Fruit fly (Drosophila melanogaster) whole organism, embryonic: ENCODE results near the gene Vha36-3.

Source experiments
- Antp ChIP-seq: fragments of 200-800 bp; sonication (Bioruptor generic); optimal IDR thresholded peaks from 3 replicates; lab custom pipeline; 2016; ENCODE audit warnings: missing biosample characterization, missing genetic modification characterization
- BEAF-32 ChIP-seq: fragments of 200-800 bp; sonication (Bioruptor generic); optimal IDR thresholded peaks from 3 replicates; lab custom pipeline; 2017; ENCODE audit warnings: missing biosample characterization, missing genetic modification characterization, mild to moderate bottlenecking, moderate library complexity, missing genetic modification reagents
- CG12071 ChIP-seq: fragments of 200-800 bp; sonication (Bioruptor generic); optimal IDR thresholded peaks from 3 replicates; lab custom pipeline; 2018; ENCODE audit warnings: missing biosample characterization, mild to moderate bottlenecking, missing genetic modification characterization
- CG12299 ChIP-seq: fragments of 200-800 bp; sonication (Bioruptor generic); optimal IDR thresholded peaks from 2 replicates; lab custom pipeline; 2018; ENCODE audit warnings: missing biosample characterization, mild to moderate bottlenecking, missing genetic modification characterization
- CG12942 ChIP-seq: fragments of 200-800 bp; sonication (Bioruptor generic); optimal IDR thresholded peaks from 3 replicates; lab custom pipeline; 2016; ENCODE audit warnings: missing biosample characterization, missing genetic modification characterization
- CG13296 ChIP-seq: fragments of 200-800 bp; sonication (Bioruptor generic); optimal IDR thresholded peaks from 3 replicates; lab custom pipeline; 2018; ENCODE audit warnings: missing biosample characterization, mild to moderate bottlenecking, missing genetic modification characterization
- CG14667 ChIP-seq: fragments of 200-800 bp; sonication (Bioruptor generic); IDR thresholded peaks from 2 replicates; pipeline ENCODE4 v1.3.6; 2022; ENCODE audit warnings: missing biosample characterization, missing genetic modification characterization
- CG17359 ChIP-seq: fragments of 200-800 bp; sonication (Bioruptor generic); optimal IDR thresholded peaks from 3 replicates; lab custom pipeline; 2018; ENCODE audit warnings: missing biosample characterization, mild to moderate bottlenecking, missing genetic modification characterization, moderate library complexity
- CG18599 ChIP-seq: fragments of 200-800 bp; sonication (Bioruptor generic); optimal IDR thresholded peaks from 3 replicates; lab custom pipeline; 2017; ENCODE audit warnings: missing biosample characterization, missing genetic modification characterization, mild to moderate bottlenecking, moderate library complexity, missing genetic modification reagents
- CG2712 ChIP-seq: fragments of 200-800 bp; optimal IDR thresholded peaks from 3 replicates; lab custom pipeline; 2019; ENCODE audit warnings: missing biosample characterization, mild to moderate bottlenecking, missing genetic modification characterization, moderate library complexity
- CG33557 ChIP-seq: fragments of 200-800 bp; sonication (Bioruptor generic); optimal IDR thresholded peaks from 2 replicates; lab custom pipeline; 2019; ENCODE audit warnings: missing biosample characterization, mild to moderate bottlenecking, missing genetic modification characterization, moderate library complexity
- CG4404 ChIP-seq: fragments of 200-800 bp; sonication (Bioruptor generic); IDR thresholded peaks from 2 replicates; pipeline ENCODE4 v1.3.6; 2022; ENCODE audit warnings: missing biosample characterization, missing genetic modification characterization
- CG7372 ChIP-seq: fragments of 200-800 bp; sonication (Bioruptor generic); IDR thresholded peaks from 2 replicates; pipeline ENCODE4 v1.3.6; 2022; ENCODE audit warnings: missing biosample characterization, missing genetic modification characterization
- CG7839 ChIP-seq: fragments of 200-800 bp; sonication (Bioruptor generic); optimal IDR thresholded peaks from 3 replicates; lab custom pipeline; 2018; ENCODE audit warnings: missing biosample characterization, mild to moderate bottlenecking, missing genetic modification characterization, moderate library complexity
- CG7963 ChIP-seq: fragments of 200-800 bp; sonication (Bioruptor generic); IDR thresholded peaks from 3 replicates; pipeline ENCODE4 v1.3.6; 2022; ENCODE audit warnings: missing biosample characterization, missing genetic modification characterization; ENCODE audit not compliant: partially characterized antibody
- CG8388 ChIP-seq: fragments of 200-800 bp; sonication (Bioruptor generic); optimal IDR thresholded peaks from 2 replicates; lab custom pipeline; 2019; ENCODE audit warnings: missing biosample characterization, mild to moderate bottlenecking, missing genetic modification characterization, moderate library complexity
- Camta ChIP-seq: fragments of 200-800 bp; sonication (Bioruptor generic); optimal IDR thresholded peaks from 2 replicates; lab custom pipeline; 2016; ENCODE audit warnings: missing biosample characterization, missing genetic modification characterization
- Dfd ChIP-seq, 2 experiments: fragments of >200 bp; optimal IDR thresholded peaks; 2 replicates each; lab custom pipeline; 2017; ENCODE audit warnings: missing biosample characterization in 2 of 2, missing genetic modification characterization in 2 of 2
- Dip3 ChIP-seq: fragments of 200-800 bp; sonication (Bioruptor generic); optimal IDR thresholded peaks from 3 replicates; lab custom pipeline; 2016; ENCODE audit warnings: missing biosample characterization, missing genetic modification characterization
- Ets97D ChIP-seq: fragments of 200-800 bp; sonication (Bioruptor generic); optimal IDR thresholded peaks from 3 replicates; lab custom pipeline; 2016; ENCODE audit warnings: missing biosample characterization, missing genetic modification characterization
- Fer3 ChIP-seq: fragments of 200-800 bp; sonication (Bioruptor generic); optimal IDR thresholded peaks from 2 replicates; lab custom pipeline; 2018; ENCODE audit warnings: missing biosample characterization, mild to moderate bottlenecking, missing genetic modification characterization, moderate library complexity
- Gsc ChIP-seq: fragments of 200-800 bp; sonication (Bioruptor generic); IDR thresholded peaks from 2 replicates; pipeline ENCODE4 v1.3.6; 2022; ENCODE audit warnings: missing biosample characterization, missing genetic modification characterization
- Hr3 ChIP-seq: fragments of 200-800 bp; sonication (Bioruptor generic); optimal IDR thresholded peaks from 3 replicates; lab custom pipeline; 2016; ENCODE audit warnings: missing biosample characterization, missing genetic modification characterization
- Hr78 ChIP-seq, 2 experiments: fragments of 200-800 bp in 1 of 2; fragments of >200 bp in 1 of 2; sonication (Bioruptor generic) in 1 of 2; optimal IDR thresholded peaks; 2 replicates each; lab custom pipeline; 2017 to 2019; ENCODE audit warnings: missing biosample characterization in 2 of 2, missing genetic modification characterization in 2 of 2, mild to moderate bottlenecking in 1 of 2, moderate library complexity in 1 of 2
- Kr ChIP-seq: fragments of 200-800 bp; sonication (Bioruptor generic); optimal IDR thresholded peaks from 2 replicates; lab custom pipeline; 2017; ENCODE audit warnings: missing biosample characterization, mild to moderate bottlenecking, missing genetic modification characterization
- MBD-R2 ChIP-seq: fragments of 200-800 bp; sonication (Bioruptor generic); IDR thresholded peaks from 2 replicates; pipeline ENCODE4 v1.3.6; 2022; ENCODE audit warnings: missing biosample characterization, missing genetic modification characterization
- Med ChIP-seq: fragments of 200-800 bp; sonication (Bioruptor generic); peaks from one replicate; lab custom pipeline; 2016; ENCODE audit warnings: missing biosample characterization, missing genetic modification characterization, mild to moderate bottlenecking, inconsistent platforms, moderate library complexity
- NC2β ChIP-seq: fragments of 200-800 bp; sonication (Bioruptor generic); optimal IDR thresholded peaks from 2 replicates; lab custom pipeline; 2016; ENCODE audit warnings: missing biosample characterization, missing genetic modification characterization
- Rx ChIP-seq: fragments of 200-800 bp; sonication (Bioruptor generic); IDR thresholded peaks from 2 replicates; pipeline ENCODE4 v1.3.6; 2022; ENCODE audit warnings: missing biosample characterization, missing genetic modification characterization
- Sin3A ChIP-seq: fragments of >200 bp; optimal IDR thresholded peaks from 2 replicates; lab custom pipeline; 2018
- amos ChIP-seq: fragments of 200-800 bp; sonication (Bioruptor generic); IDR thresholded peaks from 2 replicates; pipeline ENCODE4 v1.3.6; 2022; ENCODE audit warnings: missing biosample characterization, missing genetic modification characterization; ENCODE audit not compliant: partially characterized antibody
- crp ChIP-seq, 2 experiments: fragments of 200-800 bp; sonication (Bioruptor generic); optimal IDR thresholded peaks; 2 replicates in 1 of 2; 3 replicates in 1 of 2; lab custom pipeline; 2017; ENCODE audit warnings: missing biosample characterization in 2 of 2, missing genetic modification characterization in 2 of 2, mild to moderate bottlenecking in 1 of 2, moderate library complexity in 1 of 2
- cwo ChIP-seq: fragments of 200-800 bp; sonication (Bioruptor generic); optimal IDR thresholded peaks from 3 replicates; lab custom pipeline; 2017; ENCODE audit warnings: missing biosample characterization, missing genetic modification characterization, mild to moderate bottlenecking, moderate library complexity, missing genetic modification reagents
- ewg ChIP-seq: fragments of 200-800 bp; sonication (Bioruptor generic); optimal IDR thresholded peaks from 3 replicates; lab custom pipeline; 2017; ENCODE audit warnings: mild to moderate bottlenecking, missing biosample characterization, missing genetic modification reagents, missing genetic modification characterization
- hth ChIP-seq: fragments of >200 bp; optimal IDR thresholded peaks from 2 replicates; lab custom pipeline; 2017; ENCODE audit warnings: inconsistent platforms
- inv ChIP-seq: fragments of 200-800 bp; sonication (Bioruptor generic); IDR thresholded peaks from 2 replicates; pipeline ENCODE4 v1.3.6; 2022; ENCODE audit warnings: missing biosample characterization, missing genetic modification characterization; ENCODE audit not compliant: partially characterized antibody
- jigr1 ChIP-seq: fragments of 200-800 bp; sonication (Bioruptor generic); IDR thresholded peaks from 3 replicates; pipeline ENCODE4 v1.3.6; 2022; ENCODE audit warnings: missing biosample characterization, missing genetic modification characterization
- kay ChIP-seq: fragments of 200-800 bp; sonication (Bioruptor generic); optimal IDR thresholded peaks from 2 replicates; lab custom pipeline; 2016; ENCODE audit warnings: missing biosample characterization, missing genetic modification characterization
- pan ChIP-seq, 4 experiments: fragments of >200 bp in 3 of 4; fragments of 200-800 bp in 1 of 4; sonication (Bioruptor generic) in 1 of 4; optimal IDR thresholded peaks in 3 of 4; IDR thresholded peaks in 1 of 4; 2 replicates each; pipeline versions ENCODE4 v1.3.6 to Lab custom; 2017 to 2022; ENCODE audit warnings: missing biosample characterization in 2 of 4, missing genetic modification characterization in 2 of 4, mixed read lengths in 1 of 4
- pho ChIP-seq: fragments of 200-800 bp; sonication (Bioruptor generic); optimal IDR thresholded peaks from 2 replicates; lab custom pipeline; 2016; ENCODE audit warnings: missing biosample characterization, missing genetic modification characterization
- ranshi ChIP-seq: fragments of 200-800 bp; sonication (Bioruptor generic); IDR thresholded peaks from 2 replicates; pipeline ENCODE4 v1.3.6; 2022; ENCODE audit warnings: missing biosample characterization, missing genetic modification characterization
- rib ChIP-seq: fragments of 200-800 bp; sonication (Bioruptor generic); IDR thresholded peaks from 2 replicates; pipeline ENCODE4 v1.3.6; 2022; ENCODE audit warnings: missing biosample characterization, missing genetic modification characterization
- sens ChIP-seq: fragments of 200-800 bp; sonication (Bioruptor generic); peaks from one replicate; lab custom pipeline; 2016; ENCODE audit warnings: missing biosample characterization, missing genetic modification characterization
- shn ChIP-seq: fragments of 200-800 bp; sonication (Bioruptor generic); optimal IDR thresholded peaks from 3 replicates; lab custom pipeline; 2016; ENCODE audit warnings: missing biosample characterization, missing genetic modification characterization
- slp2 ChIP-seq: fragments of 200-800 bp; sonication (Bioruptor generic); optimal IDR thresholded peaks from 2 replicates; lab custom pipeline; 2016; ENCODE audit warnings: missing biosample characterization, missing genetic modification characterization
- trh ChIP-seq: fragments of 200-800 bp; sonication (Bioruptor generic); optimal IDR thresholded peaks from 2 replicates; lab custom pipeline; 2016; ENCODE audit warnings: missing biosample characterization, missing genetic modification characterization

Vha36-3 gene

DNA sequence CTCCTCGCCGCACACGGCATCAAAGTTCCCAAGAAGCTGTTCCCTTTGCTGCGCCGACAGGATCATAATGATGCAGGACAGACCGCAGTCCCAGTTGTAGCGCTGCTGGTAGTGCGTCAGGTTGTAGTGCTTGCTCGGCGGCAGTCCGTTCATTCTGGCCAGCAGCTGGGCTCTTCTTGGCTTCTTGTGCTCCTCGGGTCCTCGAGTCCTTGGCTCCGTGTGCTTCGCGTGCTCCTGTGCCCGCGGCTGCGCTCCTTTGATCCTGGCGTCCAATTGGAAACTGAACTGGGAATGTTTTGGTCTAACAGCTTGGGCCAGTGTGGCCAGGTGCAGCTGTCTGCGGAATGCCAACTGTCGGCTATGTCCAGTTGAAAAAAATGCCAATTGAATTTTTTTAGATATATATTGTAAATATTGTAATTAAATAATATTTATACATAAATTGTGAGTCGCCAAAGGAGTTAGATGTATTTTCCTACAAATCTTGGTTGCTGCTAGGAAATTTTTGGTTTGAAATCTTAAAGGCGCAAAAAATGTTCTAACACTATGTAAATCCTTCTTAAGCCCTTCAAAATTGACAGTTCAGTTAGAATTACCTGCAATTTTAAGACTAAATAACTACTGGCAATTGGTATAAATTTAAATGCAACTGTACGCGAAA lies 4.8 kb upstream of the Vha36-3 start, which contains the start of gene CG13760 (continued):
- peak; percentile 46 for TF ChIP-seq Med (GFP tag; lab: Kevin White, UChicago)
- TF ChIP-seq MBD-R2 (GFP tag; lab: Robert Waterston, UW) = peak; percentile 55
- no peak for TF ChIP-seq CG8388 (GFP tag; lab: Kevin White, UChicago)
- no peak for TF ChIP-seq rib (GFP tag; lab: Robert Waterston, UW)
- TF ChIP-seq pan (optimal IDR thresholded peaks at IDR 0.05; lab: Kevin White, UChicago) = no peak
- TF ChIP-seq pan (GFP tag; optimal IDR thresholded peaks at IDR 0.05 in 1 of 2, IDR thresholded peaks at IDR 0.05 in 1 of 2) = peak in 1 of 2 experiments; percentile 15
- TF ChIP-seq CG33557 (GFP tag; lab: Kevin White, UChicago) = no peak

DNA sequence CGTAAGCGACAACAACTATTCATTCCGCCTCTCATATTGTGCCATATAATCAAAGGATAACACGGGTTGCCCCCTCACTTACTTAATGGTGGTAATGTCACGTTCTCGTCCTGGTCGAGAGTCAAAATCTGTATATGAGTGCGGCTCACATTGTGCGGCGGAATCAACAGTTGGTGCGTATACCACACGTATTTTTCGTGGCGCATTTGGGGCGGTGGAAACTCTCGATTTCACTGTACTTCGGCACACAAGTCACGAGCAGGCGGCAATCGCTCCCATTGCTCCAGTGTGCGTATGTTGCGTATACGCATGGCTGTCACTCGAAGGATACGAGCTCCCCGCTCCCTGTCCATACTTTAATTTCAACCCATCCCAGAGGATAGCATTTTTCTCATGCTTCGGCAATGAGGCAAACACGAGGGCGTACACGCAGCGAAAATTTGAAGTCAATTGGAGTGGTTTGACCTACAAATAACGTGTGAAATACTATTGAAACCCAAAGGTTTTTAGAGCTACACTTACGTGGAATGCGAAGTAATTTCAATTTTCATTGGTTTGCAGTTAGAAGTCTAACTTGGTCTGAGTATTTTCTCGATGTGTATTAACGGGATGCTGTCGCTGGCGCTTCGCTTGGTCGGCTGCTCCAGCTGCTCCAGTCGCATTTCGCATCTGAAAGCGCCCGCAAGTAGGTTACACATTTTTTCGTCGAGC lies 1.6 kb upstream of the Vha36-3 start:
- TF ChIP-seq jigr1 (no peak), CG14667 (GFP tag; lab: Robert Waterston, UW) (peak; percentile 61), CG12299 (tag; lab: Kevin White, UChicago) (peak; percentile 33), CG12942 (GFP tag; lab: Kevin White, UChicago) (peak; percentile 63), trh (GFP tag; lab: Kevin White, UChicago) (peak; percentile 43), Hr78 (GFP tag; optimal IDR thresholded peaks at IDR 0.05; lab: Kevin White, UChicago) (no peak), pho (peak; percentile 80), CG7839 (tag; lab: Kevin White, UChicago) (peak; percentile 80), Hr3 (GFP tag; lab: Kevin White, UChicago) (peak; percentile 58), kay (GFP tag; lab: Kevin White, UChicago) (peak; percentile 33), Sin3A (lab: Kevin White, UChicago) (no peak), amos (GFP tag; lab: Robert Waterston, UW) (no peak), Dfd (GFP tag; optimal IDR thresholded peaks at IDR 0.05; lab: Kevin White, UChicago) (no peak), Dip3 (GFP tag; lab: Kevin White, UChicago) (peak; percentile 75), Kr (GFP tag; lab: Kevin White, UChicago) (no peak), NC2β (GFP tag; lab: Kevin White, UChicago) (peak; percentile 40), hth (no peak), cwo (peak; percentile 78), inv (GFP tag; lab: Robert Waterston, UW) (no peak), CG2712 (tag; lab: Kevin White, UChicago) (peak; percentile 54), Rx (GFP tag; lab: Robert Waterston, UW) (peak; percentile 67), crp (GFP tag; optimal IDR thresholded peaks at IDR 0.05; lab: Kevin White, UChicago) (peak in 1 of 2 experiments; percentile 20), ranshi (peak; percentile 80), slp2 (GFP tag; lab: Kevin White, UChicago) (peak; percentile 60), BEAF-32 (GFP tag; lab: Kevin White, UChicago) (no peak), Gsc (GFP tag; lab: Robert Waterston, UW) (no peak), CG4404 (GFP tag; lab: Robert Waterston, UW) (peak; percentile 52), CG18599 (GFP tag; lab: Kevin White, UChicago) (peak; percentile 96), sens (peak; percentile 92), CG12071 (GFP tag; lab: Kevin White, UChicago) (peak; percentile 82), Antp (GFP tag; lab: Kevin White, UChicago) (peak; percentile 84), CG7372 (GFP tag; lab: Robert Waterston, UW) (peak; percentile 61; the same call in 1 of the 2 replicates), CG17359 (peak; percentile 74), ewg (GFP tag; lab: Kevin White, UChicago) (peak; percentile 59), shn (GFP tag; lab: Kevin White, UChicago) (peak; percentile 71), CG7963 (GFP tag; lab: Robert Waterston, UW) (no peak), CG13296 (GFP tag; lab: Kevin White, UChicago) (peak; percentile 66), Ets97D (GFP tag; lab: Kevin White, UChicago) (peak; percentile 24), Fer3 (peak; percentile 81), Camta (GFP tag; lab: Kevin White, UChicago) (peak; percentile 46)
